Comparison of ENCODE assay signal across 1 fruit fly cellular context in genomic region chrX:3778135-3778951, dm6.
A peak's percentile ranks its signal among the peaks of the same experiment; 100 is the strongest.
TF ChIP-seq lines count a peak whose summit lies in the region.

No protein-coding gene starts in this region.

TF ChIP-seq in whole organism, embryonic, 481 proteins besides CTCF, POLR2A, EP300 and RAD21 (continued from another document):
- TF ChIP-seq CG12769 (tag; optimal IDR thresholded peaks at IDR 0.05; lab: Kevin White, UChicago) = peak; percentile 33
- no peak for TF ChIP-seq lmd (GFP tag; IDR thresholded peaks at IDR 0.05; lab: Robert Waterston, UW)
- TF ChIP-seq CG5180 (GFP tag; optimal IDR thresholded peaks at IDR 0.05; lab: Kevin White, UChicago) = peak; percentile 98
- no peak for TF ChIP-seq fd96Cb (tag; optimal IDR thresholded peaks at IDR 0.05; lab: Kevin White, UChicago)
- no peak for TF ChIP-seq Mes4 (GFP tag; optimal IDR thresholded peaks at IDR 0.05; lab: Kevin White, UChicago)
- TF ChIP-seq kni (GFP tag; optimal IDR thresholded peaks at IDR 0.05; lab: Kevin White, UChicago) = peak; percentile 57
- no peak for TF ChIP-seq dimm (GFP tag; IDR thresholded peaks at IDR 0.05; lab: Robert Waterston, UW)
- no peak for TF ChIP-seq disco-r (GFP tag; optimal IDR thresholded peaks at IDR 0.05; lab: Kevin White, UChicago)
- no peak for TF ChIP-seq dysf (GFP tag; IDR thresholded peaks at IDR 0.05; lab: Robert Waterston, UW)
- TF ChIP-seq Hmx (GFP tag; optimal IDR thresholded peaks at IDR 0.05; lab: Kevin White, UChicago) = no peak
- TF ChIP-seq exex (tag; optimal IDR thresholded peaks at IDR 0.05; lab: Kevin White, UChicago) = peak; percentile 11
- TF ChIP-seq ara (GFP tag; IDR thresholded peaks at IDR 0.05; lab: Robert Waterston, UW) = no peak
- TF ChIP-seq row (GFP tag; IDR thresholded peaks at IDR 0.05; lab: Robert Waterston, UW) = no peak; the same call in 2 of the 3 replicates
- TF ChIP-seq pho (GFP tag; optimal IDR thresholded peaks at IDR 0.05; lab: Kevin White, UChicago) = no peak
- no peak for TF ChIP-seq Sry-δ (GFP tag; optimal IDR thresholded peaks at IDR 0.05; lab: Kevin White, UChicago)
- TF ChIP-seq CG32767 (GFP tag; IDR thresholded peaks at IDR 0.05; lab: Robert Waterston, UW) = no peak
- TF ChIP-seq Rfx (GFP tag; IDR thresholded peaks at IDR 0.05; lab: Robert Waterston, UW) = no peak
- TF ChIP-seq CG7786 (GFP tag; optimal IDR thresholded peaks at IDR 0.05; lab: Kevin White, UChicago) = no peak
- TF ChIP-seq Gsc (GFP tag; IDR thresholded peaks at IDR 0.05; lab: Robert Waterston, UW) = no peak
- TF ChIP-seq tna (GFP tag; IDR thresholded peaks at IDR 0.05; lab: Robert Waterston, UW; ENCODE audit: partially characterized antibody) = no peak
- TF ChIP-seq gt (GFP tag; IDR thresholded peaks at IDR 0.05; lab: Robert Waterston, UW) = no peak
- TF ChIP-seq sd (tag; optimal IDR thresholded peaks at IDR 0.05; lab: Kevin White, UChicago) = peak; percentile 44
- TF ChIP-seq CG31388 (GFP tag; optimal IDR thresholded peaks at IDR 0.05; lab: Kevin White, UChicago) = no peak
- TF ChIP-seq kah (GFP tag; optimal IDR thresholded peaks at IDR 0.05; lab: Kevin White, UChicago) = no peak
- no peak for TF ChIP-seq CG1024 (GFP tag; IDR thresholded peaks at IDR 0.05; lab: Robert Waterston, UW)
- TF ChIP-seq nau (GFP tag; optimal IDR thresholded peaks at IDR 0.05; lab: Kevin White, UChicago) = no peak
- TF ChIP-seq Dll (GFP tag; IDR thresholded peaks at IDR 0.05; lab: Robert Waterston, UW; ENCODE audit: partially characterized antibody) = no peak
- TF ChIP-seq Hsf (GFP tag; optimal IDR thresholded peaks at IDR 0.05; lab: Kevin White, UChicago) = no peak
